Worm (Caenorhabditis elegans): ENCODE data around the gene sru-20.
"Not testable (repeated sequence)": the region's sequence is repeated elsewhere in the genome, so short reads cannot be mapped to it uniquely, and the experiment has no call there.

- TF ChIP-seq ztf-4, egl-27, pha-4, pqm-1 (tag; optimal IDR thresholded peaks at IDR 0.05): not testable (repeated sequence)
Measured at ce11 chrIV:12476942-12477341, 18.4 kb upstream of the sru-20 start, which contains the start of gene T04A11.1.

Measured in whole organism, L3 larva.